Fruit fly (Drosophila melanogaster): ENCODE measurements around the gene CG31115.

DNA sequence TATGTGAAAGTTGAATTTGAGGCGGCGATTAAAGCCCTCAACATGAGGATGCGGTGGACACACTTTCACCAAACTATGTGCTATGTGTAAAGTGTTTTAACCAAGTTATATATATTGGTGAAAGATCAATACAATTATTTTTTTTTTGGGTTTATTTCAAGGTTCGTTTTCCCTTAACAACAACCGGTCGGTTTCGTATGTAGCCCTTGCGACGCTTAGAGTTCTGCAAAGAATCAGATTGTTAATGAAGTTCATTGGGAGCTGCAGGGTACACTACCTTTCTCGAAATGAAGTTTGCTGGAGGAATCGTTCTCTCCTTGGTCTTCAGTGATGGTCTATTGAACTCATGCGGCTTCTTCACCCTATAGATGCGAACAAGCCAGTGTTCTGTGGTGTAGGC is 30.1 kb downstream of the CG31115 start:
- no peak for TF ChIP-seq CTCF (optimal IDR thresholded peaks at IDR 0.05)
- no peak for TF ChIP-seq CG8478 (optimal IDR thresholded peaks at IDR 0.05)

Measured in S2 (cell line).